Worm (Caenorhabditis elegans) whole organism, young adult: ENCODE data around the gene F34D10.9.

Source experiments
- F55B11.4 ChIP-seq: sonication (generic microtip); optimal IDR thresholded peaks from 2 replicates; lab custom pipeline; 2016; ENCODE audit warnings: missing compliant biosample characterization, missing genetic modification characterization, borderline replicate concordance; ENCODE audit not compliant: insufficient read depth
- Y56A3A.18 ChIP-seq: fragments of 200-800 bp; sonication (Bioruptor generic); IDR thresholded peaks from 2 replicates; pipeline ENCODE4 v1.3.6; 2022; ENCODE audit warnings: missing genetic modification reagents, missing genetic modification characterization, missing compliant biosample characterization
- cebp-1 ChIP-seq, 2 experiments: fragments of 200-800 bp in 1 of 2; sonication (Bioruptor generic) in 1 of 2; sonication (generic microtip) in 1 of 2; IDR thresholded peaks in 1 of 2; optimal IDR thresholded peaks in 1 of 2; 2 replicates each; pipeline versions ENCODE4 v1.3.6 to Lab custom; 2017 to 2022; ENCODE audit warnings: missing compliant biosample characterization in 2 of 2, missing genetic modification characterization in 2 of 2, mild to moderate bottlenecking in 1 of 2, missing genetic modification reagents in 1 of 2, moderate library complexity in 1 of 2
- ets-4 ChIP-seq: fragments of 200-800 bp; sonication (Bioruptor generic); optimal IDR thresholded peaks from 2 replicates; lab custom pipeline; 2018; ENCODE audit warnings: mild to moderate bottlenecking, missing genetic modification characterization, missing compliant biosample characterization
- lag-1 ChIP-seq: fragments of 200-800 bp; sonication (Bioruptor generic); IDR thresholded peaks from 2 replicates; pipeline ENCODE4 v1.3.6; 2022; ENCODE audit warnings: missing genetic modification reagents, missing genetic modification characterization, missing compliant biosample characterization
- lin-35 ChIP-seq, 3 experiments: fragments of 150-350 bp in 2 of 3; sonication (generic microtip) in 1 of 3; optimal IDR thresholded peaks; 2 replicates each; lab custom pipeline; 2014 to 2018; ENCODE audit warnings: missing biosample characterization in 3 of 3, missing genetic modification characterization in 3 of 3, missing genetic modification reagents in 3 of 3
- madf-6 ChIP-seq: fragments of 200-800 bp; sonication (Bioruptor generic); IDR thresholded peaks from 2 replicates; pipeline ENCODE4 v1.3.6; 2022; ENCODE audit warnings: missing genetic modification reagents, missing genetic modification characterization, missing compliant biosample characterization
- madf-8 ChIP-seq: fragments of 200-800 bp; sonication (Bioruptor generic); conservative IDR thresholded peaks from 2 replicates; pipeline ENCODE4 v1.3.6; 2022; ENCODE audit warnings: missing genetic modification reagents, missing genetic modification characterization, missing compliant biosample characterization
- sea-2 ChIP-seq: fragments of 200-800 bp; sonication (Bioruptor generic); IDR thresholded peaks from 2 replicates; pipeline ENCODE4 v1.3.6; 2022; ENCODE audit warnings: missing genetic modification characterization, missing compliant biosample characterization
- ztf-26 ChIP-seq: sonication (generic microtip); optimal IDR thresholded peaks from 2 replicates; lab custom pipeline; 2017; ENCODE audit warnings: missing genetic modification characterization, missing compliant biosample characterization
- ztf-28 ChIP-seq: fragments of 200-800 bp; sonication (Bioruptor generic); IDR thresholded peaks from 2 replicates; pipeline ENCODE4 v1.3.6; 2022; ENCODE audit warnings: missing genetic modification reagents, missing genetic modification characterization, missing compliant biosample characterization

DNA sequence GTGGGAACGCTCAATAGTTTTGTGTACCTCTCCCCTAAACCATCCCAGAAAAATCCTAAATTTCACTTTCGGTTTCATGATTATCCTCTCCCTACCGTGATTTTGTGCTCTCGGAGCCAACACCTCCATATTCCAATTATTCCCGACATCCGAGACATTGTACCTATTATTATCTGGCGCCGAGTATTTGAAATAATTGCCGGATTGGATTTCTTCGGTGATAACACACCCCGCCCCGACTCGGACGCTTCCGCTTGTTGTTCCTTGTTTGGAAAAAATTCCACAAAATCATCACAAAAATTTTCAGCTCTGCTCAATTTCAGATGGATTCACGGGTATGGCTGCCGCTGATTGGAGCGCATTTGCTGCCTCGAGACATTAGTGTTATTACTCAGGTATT lies 15.7 kb upstream of the F34D10.9 start, which contains the start of gene lin-48:
- no peak for TF ChIP-seq cebp-1 (GFP tag; IDR thresholded peaks at IDR 0.05; lab: Robert Waterston, UW)
- no peak for TF ChIP-seq cebp-1 (tag; optimal IDR thresholded peaks at IDR 0.05; lab: Kevin White, UChicago)
- no peak for TF ChIP-seq ztf-26 (tag; lab: Kevin White, UChicago)
- no peak for TF ChIP-seq madf-6 (GFP tag; lab: Robert Waterston, UW)
- TF ChIP-seq ztf-28: no peak
- no peak for TF ChIP-seq lag-1 (GFP tag; lab: Robert Waterston, UW)
- no peak for TF ChIP-seq Y56A3A.18
- no peak for TF ChIP-seq lin-35 (GFP tag; optimal IDR thresholded peaks at IDR 0.05; lab: Kevin White, UChicago)
- no peak for TF ChIP-seq ets-4
- no peak for TF ChIP-seq sea-2 (GFP tag; lab: Robert Waterston, UW)
- no peak for TF ChIP-seq madf-8 (GFP tag; lab: Robert Waterston, UW)
- no peak for TF ChIP-seq F55B11.4 (tag; lab: Kevin White, UChicago)
